Fruit fly (Drosophila melanogaster): ENCODE data around the gene epsilonCOP.

epsilonCOP gene

DNA sequence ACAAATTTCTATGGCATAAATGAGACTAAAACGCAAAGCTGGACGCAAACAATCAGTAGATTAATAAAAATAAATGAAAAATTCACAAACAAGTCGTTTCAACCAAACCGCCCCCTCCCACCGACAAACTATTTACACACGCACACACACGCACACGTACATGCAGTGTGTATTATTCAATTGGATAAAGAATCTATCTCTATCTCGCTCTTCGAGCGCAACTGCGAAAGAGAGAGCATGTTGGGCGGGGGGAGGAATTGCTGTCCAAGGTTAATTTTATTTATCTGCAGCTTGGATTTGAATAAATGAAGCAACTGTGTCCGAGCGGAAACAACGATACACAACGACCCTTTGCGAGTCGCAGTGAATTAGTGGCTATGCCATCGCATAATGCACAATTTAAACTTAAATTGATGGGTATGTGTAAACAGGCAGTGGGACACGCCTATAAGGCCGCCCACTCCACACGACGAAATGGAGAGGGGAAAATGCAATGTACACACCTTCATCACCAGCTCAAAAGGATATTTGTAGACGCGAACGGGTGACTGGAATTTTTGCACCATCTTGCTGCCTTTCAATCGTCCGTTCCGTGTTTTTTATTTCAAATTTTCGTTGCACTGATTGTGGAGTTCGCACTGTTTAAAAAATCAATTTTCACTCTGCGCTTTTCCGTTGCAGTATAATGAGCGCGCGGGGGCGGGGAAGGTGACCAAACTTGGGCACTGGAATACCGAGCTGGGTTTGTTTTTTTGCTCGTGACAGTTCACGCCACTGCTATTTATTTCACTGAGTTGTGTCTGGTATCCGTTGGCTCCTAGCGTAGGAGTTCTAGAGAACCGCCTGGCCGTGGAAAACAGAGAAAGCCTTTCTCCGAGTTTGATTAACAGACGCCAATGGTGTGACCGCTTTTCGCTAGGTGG, 33.6 kb upstream of the epsilonCOP start, which contains the start of gene retm (continued):
- TF ChIP-seq CG18599 (GFP tag; optimal IDR thresholded peaks at IDR 0.05) (no peak), lov (optimal IDR thresholded peaks at IDR 0.05) (peak; percentile 22), lov (GFP tag; IDR thresholded peaks at IDR 0.05) (no peak), CG3407 (GFP tag; optimal IDR thresholded peaks at IDR 0.05) (no peak), lab (GFP tag; optimal IDR thresholded peaks at IDR 0.05) (peak; percentile 54), otp (GFP tag; IDR thresholded peaks at IDR 0.05) (no peak), CG16815 (GFP tag; optimal IDR thresholded peaks at IDR 0.05) (no peak), CG12071 (GFP tag; optimal IDR thresholded peaks at IDR 0.05) (no peak), kni (GFP tag; optimal IDR thresholded peaks at IDR 0.05) (peak; percentile 28), Ssrp (tag; optimal IDR thresholded peaks at IDR 0.05) (peak; percentile 1), CG15601 (tag; optimal IDR thresholded peaks at IDR 0.05) (peak; percentile 91), MTF-1 (GFP tag; optimal IDR thresholded peaks at IDR 0.05; ENCODE audit: borderline replicate concordance) (no peak), al (GFP tag; IDR thresholded peaks at IDR 0.05) (no peak), slp2 (GFP tag; optimal IDR thresholded peaks at IDR 0.05) (no peak), CG8281 (tag; optimal IDR thresholded peaks at IDR 0.05) (no peak), CG15269 (tag; optimal IDR thresholded peaks at IDR 0.05) (no peak), Mrtf (GFP tag; IDR thresholded peaks at IDR 0.05) (no peak), Rfx (GFP tag; IDR thresholded peaks at IDR 0.05) (peak; percentile 23; the same call in 1 of the 2 replicates), CG18764 (GFP tag; optimal IDR thresholded peaks at IDR 0.05) (no peak), eyg (GFP tag; optimal IDR thresholded peaks at IDR 0.05) (no peak), CG12942 (GFP tag; optimal IDR thresholded peaks at IDR 0.05) (no peak), Meics (GFP tag; optimal IDR thresholded peaks at IDR 0.05) (no peak), PHDP (tag; optimal IDR thresholded peaks at IDR 0.05) (no peak), Dref (GFP tag; IDR thresholded peaks at IDR 0.05) (no peak), Ets65A (GFP tag) (no peak), H2.0 (GFP tag; IDR thresholded peaks at IDR 0.05) (no peak), so (GFP tag; IDR thresholded peaks at IDR 0.05) (no peak), fu2 (GFP tag; optimal IDR thresholded peaks at IDR 0.05) (no peak), dmrt99B (tag; optimal IDR thresholded peaks at IDR 0.05) (no peak), CG43689 (GFP tag; IDR thresholded peaks at IDR 0.05) (no peak), stc (GFP tag; IDR thresholded peaks at IDR 0.05) (no peak), br (optimal IDR thresholded peaks at IDR 0.05) (no peak), CG10565 (GFP tag; optimal IDR thresholded peaks at IDR 0.05) (no peak), Bgb (GFP tag; IDR thresholded peaks at IDR 0.05; ENCODE audit: partially characterized antibody) (no peak), z (GFP tag; IDR thresholded peaks at IDR 0.05) (no peak), CG4617 (GFP tag; optimal IDR thresholded peaks at IDR 0.05; ENCODE audit: borderline replicate concordance) (no peak), CG15011 (GFP tag; optimal IDR thresholded peaks at IDR 0.05) (no peak), CG12659 (GFP tag; optimal IDR thresholded peaks at IDR 0.05) (no peak), Antp (GFP tag; optimal IDR thresholded peaks at IDR 0.05) (no peak), vvl (GFP tag; IDR thresholded peaks at IDR 0.05) (peak; percentile 42; the same call in 1 of the 2 replicates), CG10267 (tag; optimal IDR thresholded peaks at IDR 0.05) (no peak), twi (tag; optimal IDR thresholded peaks at IDR 0.05) (no peak), Mes4 (GFP tag; optimal IDR thresholded peaks at IDR 0.05) (no peak), CG17612 (GFP tag; IDR thresholded peaks at IDR 0.05) (no peak), CG15696 (tag; optimal IDR thresholded peaks at IDR 0.05) (no peak), Doc2 (GFP tag; IDR thresholded peaks at IDR 0.05) (no peak), trem (tag; optimal IDR thresholded peaks at IDR 0.05) (no peak), CG9876 (GFP tag; optimal IDR thresholded peaks at IDR 0.05) (no peak), CG4328 (GFP tag; optimal IDR thresholded peaks at IDR 0.05) (no peak), Stat92E (GFP tag; optimal IDR thresholded peaks at IDR 0.05) (no peak)

Data from whole organism, embryonic.